Worm (Caenorhabditis elegans): Measurements from ENCODE around the gene slc-46A.

DNA sequence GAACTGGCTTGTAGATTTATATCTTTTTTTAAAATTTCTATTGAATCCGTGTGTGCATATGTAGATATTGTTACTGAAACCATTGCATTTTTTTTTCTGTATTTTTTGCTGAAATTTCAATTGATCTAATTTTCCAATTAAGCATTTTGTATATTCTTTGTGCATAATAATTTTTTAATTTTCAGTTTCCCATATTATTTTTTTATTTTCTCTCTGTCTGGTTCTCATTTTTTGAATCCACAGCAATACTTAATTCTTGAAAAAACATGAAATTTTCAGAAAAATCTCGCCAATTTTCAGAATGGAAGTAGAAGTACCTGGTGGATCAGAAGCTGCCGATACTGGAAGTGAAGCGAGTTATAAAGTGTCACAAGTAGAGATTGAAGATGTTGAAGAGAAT, 47.5 kb downstream of the slc-46A start, which contains the start of gene sand-1:
- TF ChIP-seq cog-1 (tag; optimal IDR thresholded peaks at IDR 0.05) (no peak), ztf-29 (GFP tag; IDR thresholded peaks at IDR 0.05) (no peak), tab-1 (GFP tag; IDR thresholded peaks at IDR 0.05) (no peak), med-1 (GFP tag; optimal IDR thresholded peaks at IDR 0.05; ENCODE audit: insufficient read depth) (no peak), T22C8.4 (GFP tag; IDR thresholded peaks at IDR 0.05) (no peak), flt-1 (GFP tag; IDR thresholded peaks at IDR 0.05) (no peak), klf-2 (GFP tag; conservative IDR thresholded peaks at IDR 0.05) (no peak), ref-1 (GFP tag; conservative IDR thresholded peaks at IDR 0.05) (no peak), ztf-23 (GFP tag; IDR thresholded peaks at IDR 0.05) (no peak)

All from whole organism, midembryonic.